Worm (Caenorhabditis elegans): ENCODE results near the gene T16G12.9.

ce11 chrIII:10097981-10098380 lies 19.9 kb upstream of the T16G12.9 start, which contains the start of gene spop-1:
- TF ChIP-seq snpc-4 (tag; optimal IDR thresholded peaks at IDR 0.05), result no peak
- TF ChIP-seq pax-3 (tag; optimal IDR thresholded peaks at IDR 0.05), result no peak
- no peak for TF ChIP-seq unc-86 (tag; optimal IDR thresholded peaks at IDR 0.05)
- no peak for TF ChIP-seq unc-130 (tag; optimal IDR thresholded peaks at IDR 0.05)
- no peak for TF ChIP-seq nhr-28 (tag; optimal IDR thresholded peaks at IDR 0.05)
- no peak for TF ChIP-seq lsy-2 (tag; optimal IDR thresholded peaks at IDR 0.05)
- no peak for TF ChIP-seq nhr-237 (tag; optimal IDR thresholded peaks at IDR 0.05)
- no peak for TF ChIP-seq aly-2 (tag; optimal IDR thresholded peaks at IDR 0.05)

All from whole organism, L1 larva.